Worm (Caenorhabditis elegans): ENCODE measurements around the gene C55A6.7.

DNA sequence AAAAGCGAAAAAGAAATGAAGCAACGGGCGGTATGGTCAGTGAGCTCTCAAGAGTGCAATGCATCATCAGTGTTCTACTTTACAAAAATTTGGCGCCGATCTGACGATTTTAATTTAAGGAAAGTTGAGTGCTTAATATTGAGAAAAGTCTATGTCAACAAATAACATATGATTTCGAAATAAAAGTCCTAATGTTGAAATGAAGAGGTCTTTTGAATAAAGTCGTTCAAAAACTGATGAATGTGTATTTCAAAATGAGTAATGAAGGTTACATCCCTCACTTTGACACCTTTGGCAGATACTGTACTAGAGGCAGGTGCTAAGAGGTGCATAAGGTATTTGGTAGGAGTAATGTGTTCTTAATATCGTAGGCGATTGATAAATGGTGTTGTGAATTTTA, 22.9 kb downstream of the C55A6.7 start:
- no peak for TF ChIP-seq D1046.2 (GFP tag; IDR thresholded peaks at IDR 0.05)
- TF ChIP-seq cey-2 (tag; optimal IDR thresholded peaks at IDR 0.05; ENCODE audit: borderline replicate concordance, insufficient read depth): no peak
- no peak for TF ChIP-seq ztf-11 (tag; optimal IDR thresholded peaks at IDR 0.05)
- no peak for TF ChIP-seq nhr-28 (tag; optimal IDR thresholded peaks at IDR 0.05)
- no peak for TF ChIP-seq lin-29 (GFP tag; IDR thresholded peaks at IDR 0.05)
